Worm (Caenorhabditis elegans) whole organism, L1 larva: ENCODE measurements around the gene nyn-3.
A peak's percentile ranks its signal among the peaks of the same experiment; 100 is the strongest.

Source experiments
- F16B12.6 ChIP-seq: fragments of 150-350 bp; optimal IDR thresholded peaks from 2 replicates; lab custom pipeline; 2014; ENCODE audit warnings: missing biosample characterization, missing genetic modification characterization
- aha-1 ChIP-seq: fragments of 150-350 bp; optimal IDR thresholded peaks from 2 replicates; lab custom pipeline; 2014; ENCODE audit warnings: missing biosample characterization, missing genetic modification characterization
- alr-1 ChIP-seq: fragments of 200-800 bp; sonication (Bioruptor generic); optimal IDR thresholded peaks from 2 replicates; lab custom pipeline; 2018; ENCODE audit warnings: borderline replicate concordance, mild to moderate bottlenecking, missing genetic modification characterization, missing compliant biosample characterization
- aly-2 ChIP-seq: fragments of 150-350 bp; optimal IDR thresholded peaks from 2 replicates; lab custom pipeline; 2014; ENCODE audit warnings: missing biosample characterization, missing genetic modification characterization
- ceh-63 ChIP-seq: fragments of 200-800 bp; sonication (Bioruptor generic); optimal IDR thresholded peaks from 2 replicates; lab custom pipeline; 2018; ENCODE audit warnings: mild to moderate bottlenecking, missing genetic modification characterization, missing compliant biosample characterization
- ceh-8 ChIP-seq: fragments of 200-800 bp; sonication (Bioruptor generic); optimal IDR thresholded peaks from 2 replicates; lab custom pipeline; 2018; ENCODE audit warnings: mild to moderate bottlenecking, missing genetic modification characterization, moderate library complexity, missing compliant biosample characterization
- ceh-82 ChIP-seq, 3 experiments: fragments of 150-350 bp in 1 of 3; sonication (generic microtip) in 2 of 3; optimal IDR thresholded peaks; 2 replicates each; lab custom pipeline; 2014 to 2017; ENCODE audit warnings: missing biosample characterization in 3 of 3, missing genetic modification characterization in 3 of 3
- ceh-88 ChIP-seq: fragments of 200-800 bp; sonication (Bioruptor generic); IDR thresholded peaks from 2 replicates; pipeline ENCODE4 v1.3.6; 2022; ENCODE audit warnings: missing genetic modification characterization, missing compliant biosample characterization
- ceh-90 ChIP-seq: sonication (generic microtip); optimal IDR thresholded peaks from 2 replicates; lab custom pipeline; 2016; ENCODE audit warnings: missing genetic modification characterization, missing compliant biosample characterization
- dpl-1 ChIP-seq, 3 experiments: fragments of 150-350 bp in 2 of 3; sonication (generic microtip) in 1 of 3; optimal IDR thresholded peaks; 2 replicates each; lab custom pipeline; 2014 to 2017; ENCODE audit warnings: missing biosample characterization in 3 of 3, missing genetic modification characterization in 3 of 3, missing genetic modification reagents in 3 of 3
- dsc-1 ChIP-seq: sonication (generic microtip); optimal IDR thresholded peaks from 2 replicates; lab custom pipeline; 2016; ENCODE audit warnings: mild to moderate bottlenecking, missing genetic modification characterization, missing compliant biosample characterization
- efl-1 ChIP-seq, 4 experiments: fragments of 150-350 bp; optimal IDR thresholded peaks in 3 of 4; peaks in 1 of 4; 1 replicate in 1 of 4; 2 replicates in 3 of 4; lab custom pipeline; 2014; ENCODE audit warnings: missing biosample characterization in 2 of 4, missing genetic modification characterization in 2 of 4, missing genetic modification reagents in 2 of 4
- efl-3 ChIP-seq: fragments of 200-800 bp; sonication (Bioruptor generic); optimal IDR thresholded peaks from 2 replicates; lab custom pipeline; 2018; ENCODE audit warnings: mild to moderate bottlenecking, missing genetic modification characterization, missing compliant biosample characterization
- egl-27 ChIP-seq, 2 experiments: fragments of 150-350 bp in 1 of 2; sonication (generic microtip); optimal IDR thresholded peaks; 3 replicates each; lab custom pipeline; 2017 to 2018; ENCODE audit warnings: missing biosample characterization in 2 of 2, missing genetic modification characterization in 2 of 2, missing genetic modification reagents in 2 of 2
- elt-2 ChIP-seq: sonication (generic microtip); optimal IDR thresholded peaks from 2 replicates; lab custom pipeline; 2016; ENCODE audit warnings: missing genetic modification characterization, mild to moderate bottlenecking, inconsistent platforms, missing compliant biosample characterization, missing genetic modification reagents
- elt-3 ChIP-seq, 6 experiments: fragments of 150-350 bp in 1 of 6; sonication (generic microtip); optimal IDR thresholded peaks; 2 replicates each; lab custom pipeline; 2017 to 2018; ENCODE audit warnings: missing biosample characterization in 6 of 6, missing genetic modification characterization in 6 of 6, inconsistent platforms in 1 of 6
- fkh-10 ChIP-seq: sonication (generic microtip); optimal IDR thresholded peaks from 2 replicates; lab custom pipeline; 2017; ENCODE audit warnings: missing biosample characterization, missing genetic modification reagents, missing genetic modification characterization
- fkh-8 ChIP-seq: sonication (generic microtip); optimal IDR thresholded peaks from 2 replicates; lab custom pipeline; 2016; ENCODE audit warnings: mild to moderate bottlenecking, missing genetic modification characterization, missing compliant biosample characterization
- hlh-17 ChIP-seq: fragments of 200-800 bp; sonication (Bioruptor generic); optimal IDR thresholded peaks from 2 replicates; lab custom pipeline; 2018; ENCODE audit warnings: missing genetic modification characterization, mild to moderate bottlenecking, missing compliant biosample characterization, moderate library complexity, borderline replicate concordance
- hlh-4 ChIP-seq: sonication (generic microtip); optimal IDR thresholded peaks from 2 replicates; lab custom pipeline; 2016; ENCODE audit warnings: mild to moderate bottlenecking, missing genetic modification characterization, missing compliant biosample characterization
- hpl-2 ChIP-seq: fragments of 150-350 bp; optimal IDR thresholded peaks from 2 replicates; lab custom pipeline; 2014; ENCODE audit warnings: missing biosample characterization, missing genetic modification reagents, missing genetic modification characterization
- irx-1 ChIP-seq: sonication (generic microtip); optimal IDR thresholded peaks from 2 replicates; lab custom pipeline; 2016; ENCODE audit warnings: missing genetic modification characterization, missing compliant biosample characterization
- isw-1 ChIP-seq: fragments of 200-800 bp; sonication (Bioruptor generic); IDR thresholded peaks from 2 replicates; pipeline ENCODE4 v1.3.6; 2022; ENCODE audit warnings: missing genetic modification characterization, missing compliant biosample characterization
- jun-1 ChIP-seq: fragments of 150-350 bp; optimal IDR thresholded peaks from 2 replicates; lab custom pipeline; 2014; ENCODE audit warnings: missing biosample characterization, missing genetic modification reagents, missing genetic modification characterization
- lin-13 ChIP-seq: fragments of 150-350 bp; optimal IDR thresholded peaks from 2 replicates; lab custom pipeline; 2014; ENCODE audit warnings: missing biosample characterization, missing genetic modification reagents, missing genetic modification characterization
- lin-14 ChIP-seq: fragments of 200-800 bp; sonication (Bioruptor generic); optimal IDR thresholded peaks from 2 replicates; lab custom pipeline; 2018; ENCODE audit warnings: mild to moderate bottlenecking, missing genetic modification characterization, moderate library complexity, missing compliant biosample characterization
- lin-15B ChIP-seq: fragments of 150-350 bp; sonication (generic microtip); optimal IDR thresholded peaks from 3 replicates; lab custom pipeline; 2014; ENCODE audit warnings: missing biosample characterization, missing genetic modification characterization
- lin-35 ChIP-seq, 2 experiments: fragments of 150-350 bp; optimal IDR thresholded peaks; 2 replicates each; lab custom pipeline; 2014; ENCODE audit warnings: missing biosample characterization in 2 of 2, missing genetic modification characterization in 2 of 2, missing genetic modification reagents in 2 of 2
- lir-3 ChIP-seq: sonication (generic microtip); optimal IDR thresholded peaks from 2 replicates; lab custom pipeline; 2016; ENCODE audit warnings: mild to moderate bottlenecking, missing genetic modification characterization, moderate library complexity, missing compliant biosample characterization; ENCODE audit not compliant: poor library complexity
- lsy-2 ChIP-seq, 2 experiments: fragments of 150-350 bp; optimal IDR thresholded peaks; 2 replicates each; lab custom pipeline; 2014; ENCODE audit warnings: missing biosample characterization in 2 of 2, missing genetic modification characterization in 2 of 2
- mdl-1 ChIP-seq, 2 experiments: fragments of 150-350 bp; optimal IDR thresholded peaks; 2 replicates each; lab custom pipeline; 2014 to 2017; ENCODE audit warnings: missing biosample characterization in 2 of 2, missing genetic modification characterization in 2 of 2, inconsistent platforms in 1 of 2
- mef-2 ChIP-seq: fragments of 150-350 bp; optimal IDR thresholded peaks from 2 replicates; lab custom pipeline; 2014; ENCODE audit warnings: missing biosample characterization, missing genetic modification characterization
- mep-1 ChIP-seq: fragments of 150-350 bp; optimal IDR thresholded peaks from 2 replicates; lab custom pipeline; 2014; ENCODE audit warnings: missing biosample characterization, missing genetic modification characterization
- nhr-237 ChIP-seq: fragments of 150-350 bp; optimal IDR thresholded peaks from 2 replicates; lab custom pipeline; 2014; ENCODE audit warnings: missing biosample characterization, missing genetic modification characterization
- nhr-47 ChIP-seq: sonication (generic microtip); optimal IDR thresholded peaks from 2 replicates; lab custom pipeline; 2016; ENCODE audit warnings: mild to moderate bottlenecking, missing genetic modification characterization, moderate library complexity, missing compliant biosample characterization
- nhr-76 ChIP-seq: sonication (generic microtip); optimal IDR thresholded peaks from 2 replicates; lab custom pipeline; 2017; ENCODE audit warnings: missing biosample characterization, missing genetic modification characterization
- nhr-84 ChIP-seq: sonication (generic microtip); optimal IDR thresholded peaks from 2 replicates; lab custom pipeline; 2017; ENCODE audit warnings: missing biosample characterization, missing genetic modification characterization
- nhr-85 ChIP-seq: sonication (generic microtip); peaks from one replicate; lab custom pipeline; 2016; ENCODE audit warnings: missing genetic modification characterization, inconsistent platforms, missing compliant biosample characterization
- nhr-90 ChIP-seq: sonication (generic microtip); optimal IDR thresholded peaks from 2 replicates; lab custom pipeline; 2016; ENCODE audit warnings: mild to moderate bottlenecking, missing genetic modification characterization, missing compliant biosample characterization; ENCODE audit not compliant: poor library complexity
- pax-3 ChIP-seq: fragments of 200-800 bp; sonication (Bioruptor generic); optimal IDR thresholded peaks from 2 replicates; lab custom pipeline; 2018; ENCODE audit warnings: mild to moderate bottlenecking, missing genetic modification characterization, moderate library complexity, missing compliant biosample characterization
- pqm-1 ChIP-seq: sonication (generic microtip); optimal IDR thresholded peaks from 3 replicates; lab custom pipeline; 2017; ENCODE audit warnings: missing biosample characterization, missing genetic modification characterization
- rnt-1 ChIP-seq: sonication (generic microtip); optimal IDR thresholded peaks from 2 replicates; lab custom pipeline; 2016; ENCODE audit warnings: mild to moderate bottlenecking, missing genetic modification characterization, moderate library complexity, missing compliant biosample characterization
- skn-1 ChIP-seq: fragments of 150-350 bp; optimal IDR thresholded peaks from 2 replicates; lab custom pipeline; 2014; ENCODE audit warnings: missing biosample characterization, missing genetic modification characterization
- snu-23 ChIP-seq: sonication (generic microtip); optimal IDR thresholded peaks from 2 replicates; lab custom pipeline; 2016; ENCODE audit warnings: missing genetic modification characterization, missing compliant biosample characterization
- sptf-1 ChIP-seq: fragments of 150-350 bp; optimal IDR thresholded peaks from 2 replicates; lab custom pipeline; 2014; ENCODE audit warnings: missing biosample characterization, missing genetic modification characterization
- swsn-7 ChIP-seq: sonication (generic microtip); optimal IDR thresholded peaks from 2 replicates; lab custom pipeline; 2016; ENCODE audit warnings: missing genetic modification characterization, missing compliant biosample characterization
- tbx-2 ChIP-seq: sonication (generic microtip); optimal IDR thresholded peaks from 2 replicates; lab custom pipeline; 2016; ENCODE audit warnings: missing genetic modification characterization, missing compliant biosample characterization
- tlp-1 ChIP-seq: fragments of 150-350 bp; optimal IDR thresholded peaks from 2 replicates; lab custom pipeline; 2014; ENCODE audit warnings: missing biosample characterization, missing genetic modification characterization
- unc-62 ChIP-seq: fragments of 150-350 bp; optimal IDR thresholded peaks from 2 replicates; lab custom pipeline; 2014; ENCODE audit warnings: missing biosample characterization, missing genetic modification reagents, missing genetic modification characterization

Gene nyn-3

ce11 chrII:6250782-6251461 lies 41.5 kb downstream of the nyn-3 start, which contains the start of gene phb-2 (continued):
- peak; percentile 46 for TF ChIP-seq aly-2
- TF ChIP-seq, all 84 proteins: peak for 49

ce11 chrII:6248503-6248902 lies 43.9 kb downstream of the nyn-3 start:
- TF ChIP-seq skn-1 (tag; lab: Kevin White, UChicago) (peak; percentile 27), lir-3 (tag; lab: Kevin White, UChicago) (peak; percentile 40), efl-3 (GFP tag; lab: Kevin White, UChicago) (no peak), nhr-76 (tag; lab: Kevin White, UChicago) (no peak), sptf-1 (tag; lab: Kevin White, UChicago) (no peak), unc-62 (no peak), lin-35 (GFP tag; optimal IDR thresholded peaks at IDR 0.05; lab: Kevin White, UChicago) (peak; percentile 42 to 83), jun-1 (no peak), isw-1 (GFP tag; lab: Robert Waterston, UW) (no peak), swsn-7 (peak; percentile 58), hlh-17 (GFP tag; lab: Kevin White, UChicago) (no peak), mep-1 (tag; lab: Kevin White, UChicago) (peak; percentile 71), egl-27 (tag; optimal IDR thresholded peaks at IDR 0.05; lab: Kevin White, UChicago) (no peak), nhr-47 (peak; percentile 60), nhr-237 (no peak), nhr-90 (tag; lab: Kevin White, UChicago) (peak; percentile 64), lin-13 (GFP tag; lab: Kevin White, UChicago) (no peak), elt-3 (tag; optimal IDR thresholded peaks at IDR 0.05; lab: Kevin White, UChicago) (peak in 1 of 6 experiments; percentile 10), tlp-1 (no peak), ceh-90 (tag; lab: Kevin White, UChicago) (no peak), aha-1 (no peak), hpl-2 (GFP tag; lab: Kevin White, UChicago) (no peak), aly-2 (peak; percentile 10), lin-15B (no peak), dpl-1 (GFP tag; optimal IDR thresholded peaks at IDR 0.05; lab: Kevin White, UChicago) (peak; percentile 54 to 68 (median 63)), pqm-1 (tag; lab: Kevin White, UChicago) (no peak), ceh-8 (no peak), F16B12.6 (tag; lab: Kevin White, UChicago) (no peak), mdl-1 (tag; optimal IDR thresholded peaks at IDR 0.05; lab: Kevin White, UChicago) (peak in 1 of 2 experiments; percentile 49), fkh-8 (tag; lab: Kevin White, UChicago) (no peak), ceh-82 (tag; optimal IDR thresholded peaks at IDR 0.05; lab: Kevin White, UChicago) (peak; percentile 4 to 36 (median 20)), tbx-2 (tag; lab: Kevin White, UChicago) (peak; percentile 24), irx-1 (peak; percentile 31), dsc-1 (tag; lab: Kevin White, UChicago) (peak; percentile 28), ceh-88 (GFP tag; lab: Robert Waterston, UW) (no peak), fkh-10 (GFP tag; lab: Kevin White, UChicago) (no peak), alr-1 (no peak), nhr-85 (tag; lab: Kevin White, UChicago) (peak; percentile 80), ceh-63 (GFP tag; lab: Kevin White, UChicago) (no peak), pax-3 (tag; lab: Kevin White, UChicago) (no peak), nhr-84 (tag; lab: Kevin White, UChicago) (no peak), rnt-1 (tag; lab: Kevin White, UChicago) (peak; percentile 52), snu-23 (peak; percentile 64), hlh-4 (tag; lab: Kevin White, UChicago) (no peak), lsy-2 (tag; optimal IDR thresholded peaks at IDR 0.05; lab: Kevin White, UChicago) (peak; percentile 8 to 60), mef-2 (no peak), lin-14 (no peak), efl-1 (optimal IDR thresholded peaks at IDR 0.05; lab: Kevin White, UChicago) (peak; percentile 64 to 74), efl-1 (GFP tag; optimal IDR thresholded peaks at IDR 0.05 in 1 of 2; lab: Kevin White, UChicago) (peak; percentile 62 to 98), elt-2 (tag; lab: Kevin White, UChicago) (peak; percentile 29)
